Fruit fly (Drosophila melanogaster): Measurements from ENCODE around the gene CG14722.
A peak's percentile ranks its signal among the peaks of the same experiment; 100 is the strongest.

Gene CG14722

dm6 chr3R:11779357-11780018, 37.8 kb downstream of the CG14722 start (continued):
- peak; percentile 78 for TF ChIP-seq Chrac-16 (GFP tag; optimal IDR thresholded peaks at IDR 0.05)
- TF ChIP-seq CG3407 (GFP tag; optimal IDR thresholded peaks at IDR 0.05) = peak; percentile 71
- TF ChIP-seq pros (GFP tag; optimal IDR thresholded peaks at IDR 0.05) = peak; percentile 65
- TF ChIP-seq h (optimal IDR thresholded peaks at IDR 0.05) = no peak
- TF ChIP-seq chinmo (GFP tag; IDR thresholded peaks at IDR 0.05; ENCODE audit: partially characterized antibody) = 0 out of 4 replicates have a peak, but pooled peaks have one; percentile 22
- peak; percentile 63 for TF ChIP-seq CG31388 (GFP tag; optimal IDR thresholded peaks at IDR 0.05)
- peak; percentile 80 for TF ChIP-seq CG10267 (tag; optimal IDR thresholded peaks at IDR 0.05)
- no peak for TF ChIP-seq seq (GFP tag; IDR thresholded peaks at IDR 0.05)
- TF ChIP-seq CG6689 (GFP tag; IDR thresholded peaks at IDR 0.05) = peak; percentile 48
- TF ChIP-seq amos (GFP tag; IDR thresholded peaks at IDR 0.05; ENCODE audit: partially characterized antibody) = no peak
- TF ChIP-seq otp (GFP tag; IDR thresholded peaks at IDR 0.05) = 0 out of 3 replicates have a peak, but pooled peaks have one; percentile 3
- TF ChIP-seq Taf1 (GFP tag; IDR thresholded peaks at IDR 0.05) = no peak
- no peak for TF ChIP-seq Dbx (GFP tag; IDR thresholded peaks at IDR 0.05)
- peak; percentile 66 for TF ChIP-seq bcd (GFP tag; optimal IDR thresholded peaks at IDR 0.05)
- TF ChIP-seq odd (GFP tag; optimal IDR thresholded peaks at IDR 0.05) = peak; percentile 63
- peak; percentile 69 for TF ChIP-seq ATbp (GFP tag; optimal IDR thresholded peaks at IDR 0.05)
- peak; percentile 94 for TF ChIP-seq CG10274 (GFP tag; optimal IDR thresholded peaks at IDR 0.05)
- peak; percentile 53 for TF ChIP-seq peb (GFP tag; IDR thresholded peaks at IDR 0.05)
- peak; percentile 3 for TF ChIP-seq Ets97D (GFP tag; optimal IDR thresholded peaks at IDR 0.05)
- no peak for TF ChIP-seq CG4282 (GFP tag; optimal IDR thresholded peaks at IDR 0.05)
- peak; percentile 33 for TF ChIP-seq crc (GFP tag; optimal IDR thresholded peaks at IDR 0.05)
- no peak for TF ChIP-seq klu (GFP tag; IDR thresholded peaks at IDR 0.05)
- TF ChIP-seq fd3F (GFP tag; optimal IDR thresholded peaks at IDR 0.05) = no peak
- TF ChIP-seq grau (tag; optimal IDR thresholded peaks at IDR 0.05) = peak; percentile 80
- peak; percentile 75 for TF ChIP-seq CG17328 (GFP tag; IDR thresholded peaks at IDR 0.05)
- no peak for TF ChIP-seq Neu2 (GFP tag; optimal IDR thresholded peaks at IDR 0.05; ENCODE audit: borderline replicate concordance)
- peak; percentile 12 for TF ChIP-seq CrebB (tag; optimal IDR thresholded peaks at IDR 0.05)
- TF ChIP-seq phol (tag; optimal IDR thresholded peaks at IDR 0.05) = peak; percentile 92
- no peak for TF ChIP-seq caup (GFP tag; optimal IDR thresholded peaks at IDR 0.05; ENCODE audit: severe bottlenecking)
- no peak for TF ChIP-seq Mrtf (GFP tag; IDR thresholded peaks at IDR 0.05)
- TF ChIP-seq CG16815 (GFP tag; optimal IDR thresholded peaks at IDR 0.05) = peak; percentile 78
- TF ChIP-seq Bteb2 (GFP tag; optimal IDR thresholded peaks at IDR 0.05) = no peak
- TF ChIP-seq CG8944 (GFP tag; optimal IDR thresholded peaks at IDR 0.05) = peak; percentile 56
- no peak for TF ChIP-seq lov (optimal IDR thresholded peaks at IDR 0.05)
- no peak; the same call in 1 of the 3 replicates for TF ChIP-seq lov (GFP tag; IDR thresholded peaks at IDR 0.05)
- no peak for TF ChIP-seq CG9215 (GFP tag; IDR thresholded peaks at IDR 0.05)
- TF ChIP-seq ato (GFP tag; IDR thresholded peaks at IDR 0.05; ENCODE audit: partially characterized antibody) = no peak
- TF ChIP-seq crp (GFP tag; optimal IDR thresholded peaks at IDR 0.05) = no peak
- no peak for TF ChIP-seq da (GFP tag; optimal IDR thresholded peaks at IDR 0.05)
- TF ChIP-seq CG8478 (optimal IDR thresholded peaks at IDR 0.05) = no peak
- TF ChIP-seq HmgZ (tag; optimal IDR thresholded peaks at IDR 0.05) = no peak
- no peak for TF ChIP-seq Stat92E (GFP tag; optimal IDR thresholded peaks at IDR 0.05)
- peak; percentile 50 for TF ChIP-seq CG5245 (GFP tag; optimal IDR thresholded peaks at IDR 0.05)
- TF ChIP-seq ems (GFP tag; optimal IDR thresholded peaks at IDR 0.05) = peak; percentile 16
- no peak for TF ChIP-seq mirr (GFP tag; optimal IDR thresholded peaks at IDR 0.05)
- peak; percentile 63 for TF ChIP-seq CG18619 (GFP tag; optimal IDR thresholded peaks at IDR 0.05)
- no peak for TF ChIP-seq CG13894 (tag; optimal IDR thresholded peaks at IDR 0.05)
- TF ChIP-seq gcm (GFP tag; optimal IDR thresholded peaks at IDR 0.05) = peak; percentile 70
- no peak for TF ChIP-seq Dp (GFP tag; optimal IDR thresholded peaks at IDR 0.05)
- TF ChIP-seq wek (GFP tag; optimal IDR thresholded peaks at IDR 0.05) = peak; percentile 16
